Worm (Caenorhabditis elegans) whole organism, young adult: Measurements from ENCODE around the gene srg-27.

Experiments used
- B0261.1 ChIP-seq: sonication (generic microtip); optimal IDR thresholded peaks from 2 replicates; lab custom pipeline; 2016; ENCODE audit warnings: mild to moderate bottlenecking, missing genetic modification characterization, moderate library complexity, missing compliant biosample characterization
- F23B12.7 ChIP-seq: sonication (generic microtip); optimal IDR thresholded peaks from 2 replicates; lab custom pipeline; 2017; ENCODE audit warnings: missing genetic modification characterization, mild to moderate bottlenecking, missing compliant biosample characterization, antibody characterized with exemption, moderate library complexity; ENCODE audit not compliant: insufficient read depth
- F49E8.2 ChIP-seq: sonication (generic microtip); optimal IDR thresholded peaks from 3 replicates; lab custom pipeline; 2017; ENCODE audit warnings: missing genetic modification characterization, mild to moderate bottlenecking, missing compliant biosample characterization, antibody characterized with exemption, moderate library complexity; ENCODE audit not compliant: insufficient read depth
- Y53G8AR.9 ChIP-seq: fragments of 200-800 bp; sonication (Bioruptor generic); conservative IDR thresholded peaks from 2 replicates; pipeline ENCODE4 v1.3.6; 2022; ENCODE audit warnings: missing genetic modification reagents, missing genetic modification characterization, missing compliant biosample characterization
- aptf-3 ChIP-seq: fragments of 200-800 bp; sonication (Bioruptor generic); IDR thresholded peaks from 2 replicates; pipeline ENCODE4 v1.3.6; 2022; ENCODE audit warnings: missing genetic modification characterization, missing compliant biosample characterization
- attf-3 ChIP-seq: fragments of 200-800 bp; sonication (Bioruptor generic); conservative IDR thresholded peaks from 2 replicates; pipeline ENCODE4 v1.3.6; 2022; ENCODE audit warnings: missing genetic modification reagents, missing genetic modification characterization, missing compliant biosample characterization
- bed-1 ChIP-seq: fragments of 200-800 bp; sonication (Bioruptor generic); IDR thresholded peaks from 2 replicates; pipeline ENCODE4 v1.3.6; 2022; ENCODE audit warnings: missing genetic modification reagents, missing genetic modification characterization, missing compliant biosample characterization
- cebp-2 ChIP-seq: fragments of 200-800 bp; sonication (Bioruptor generic); IDR thresholded peaks from 2 replicates; pipeline ENCODE4 v1.3.6; 2022; ENCODE audit warnings: missing genetic modification characterization, missing compliant biosample characterization
- ceh-40 ChIP-seq: fragments of 200-800 bp; sonication (Bioruptor generic); IDR thresholded peaks from 2 replicates; pipeline ENCODE4 v1.3.6; 2022; ENCODE audit warnings: missing genetic modification characterization, missing compliant biosample characterization
- ceh-58 ChIP-seq: fragments of 200-800 bp; sonication (Bioruptor generic); IDR thresholded peaks from 2 replicates; pipeline ENCODE4 v1.3.6; 2022; ENCODE audit warnings: missing genetic modification characterization, missing compliant biosample characterization
- ceh-79 ChIP-seq: sonication (generic microtip); optimal IDR thresholded peaks from 2 replicates; lab custom pipeline; 2017; ENCODE audit warnings: mild to moderate bottlenecking, missing genetic modification characterization, missing compliant biosample characterization
- dpl-1 ChIP-seq: fragments of 150-350 bp; optimal IDR thresholded peaks from 2 replicates; lab custom pipeline; 2014; ENCODE audit warnings: missing biosample characterization, missing genetic modification reagents, missing genetic modification characterization
- egl-18 ChIP-seq: fragments of 200-800 bp; sonication (Bioruptor generic); IDR thresholded peaks from 2 replicates; pipeline ENCODE4 v1.3.6; 2022; ENCODE audit warnings: missing genetic modification reagents, missing genetic modification characterization, missing compliant biosample characterization
- egl-44 ChIP-seq: fragments of 200-800 bp; sonication (Bioruptor generic); IDR thresholded peaks from 2 replicates; pipeline ENCODE4 v1.3.6; 2022; ENCODE audit warnings: missing genetic modification reagents, missing genetic modification characterization, missing compliant biosample characterization
- egrh-3 ChIP-seq: fragments of 200-800 bp; sonication (Bioruptor generic); IDR thresholded peaks from 2 replicates; pipeline ENCODE4 v1.3.6; 2022; ENCODE audit warnings: missing genetic modification reagents, missing genetic modification characterization, missing compliant biosample characterization
- gei-17 ChIP-seq: fragments of 200-800 bp; sonication (Bioruptor generic); optimal IDR thresholded peaks from 2 replicates; lab custom pipeline; 2018; ENCODE audit warnings: mild to moderate bottlenecking, missing genetic modification characterization, missing compliant biosample characterization
- him-1 ChIP-seq: sonication (generic microtip); optimal IDR thresholded peaks from 2 replicates; lab custom pipeline; 2016; ENCODE audit warnings: missing genotype, missing genetic modification reagents, missing genetic modification characterization, missing compliant biosample characterization
- hlh-26 ChIP-seq: fragments of 200-800 bp; sonication (Bioruptor generic); conservative IDR thresholded peaks from 2 replicates; pipeline ENCODE4 v1.3.6; 2022; ENCODE audit warnings: missing genetic modification reagents, missing genetic modification characterization, missing compliant biosample characterization
- lir-1 ChIP-seq: fragments of 200-800 bp; sonication (Bioruptor generic); conservative IDR thresholded peaks from 2 replicates; pipeline ENCODE4 v1.3.6; 2022; ENCODE audit warnings: missing genetic modification reagents, missing genetic modification characterization, missing compliant biosample characterization
- lsl-1 ChIP-seq: fragments of 200-800 bp; sonication (Bioruptor generic); optimal IDR thresholded peaks from 2 replicates; lab custom pipeline; 2018; ENCODE audit warnings: mild to moderate bottlenecking, missing genetic modification characterization, moderate library complexity, missing compliant biosample characterization
- madf-6 ChIP-seq: fragments of 200-800 bp; sonication (Bioruptor generic); IDR thresholded peaks from 2 replicates; pipeline ENCODE4 v1.3.6; 2022; ENCODE audit warnings: missing genetic modification reagents, missing genetic modification characterization, missing compliant biosample characterization
- mes-4 ChIP-seq: sonication (generic microtip); optimal IDR thresholded peaks from 2 replicates; lab custom pipeline; 2016; ENCODE audit warnings: missing genotype, missing genetic modification characterization, missing compliant biosample characterization
- mxl-1 ChIP-seq: sonication (generic microtip); optimal IDR thresholded peaks from 2 replicates; lab custom pipeline; 2016; ENCODE audit warnings: missing genetic modification characterization, missing compliant biosample characterization
- nhr-179 ChIP-seq: sonication (generic microtip); optimal IDR thresholded peaks from 2 replicates; lab custom pipeline; 2016; ENCODE audit warnings: mild to moderate bottlenecking, missing genetic modification characterization, missing compliant biosample characterization
- nhr-27 ChIP-seq: fragments of 200-800 bp; sonication (Bioruptor generic); optimal IDR thresholded peaks from 2 replicates; lab custom pipeline; 2018; ENCODE audit warnings: mild to moderate bottlenecking, missing genetic modification characterization, moderate library complexity, missing compliant biosample characterization
- repo-1 ChIP-seq: sonication (generic microtip); optimal IDR thresholded peaks from 2 replicates; lab custom pipeline; 2017; ENCODE audit warnings: mild to moderate bottlenecking, missing genetic modification characterization, missing compliant biosample characterization
- sea-2 ChIP-seq: fragments of 200-800 bp; sonication (Bioruptor generic); IDR thresholded peaks from 2 replicates; pipeline ENCODE4 v1.3.6; 2022; ENCODE audit warnings: missing genetic modification characterization, missing compliant biosample characterization
- snpc-1.1 ChIP-seq: sonication (generic microtip); optimal IDR thresholded peaks from 2 replicates; lab custom pipeline; 2017; ENCODE audit warnings: missing genetic modification characterization, mild to moderate bottlenecking, missing compliant biosample characterization, antibody characterized with exemption, moderate library complexity, missing genotype, missing genetic modification reagents; ENCODE audit not compliant: insufficient read depth
- snpc-3.4 ChIP-seq: sonication (generic microtip); optimal IDR thresholded peaks from 2 replicates; lab custom pipeline; 2017; ENCODE audit warnings: missing genetic modification characterization, mild to moderate bottlenecking, missing compliant biosample characterization, antibody characterized with exemption, moderate library complexity, missing genotype, missing genetic modification reagents
- tlf-1 ChIP-seq: fragments of 200-800 bp; sonication (Bioruptor generic); optimal IDR thresholded peaks from 2 replicates; lab custom pipeline; 2018; ENCODE audit warnings: mild to moderate bottlenecking, missing genetic modification characterization, missing compliant biosample characterization
- zfh-2 ChIP-seq: fragments of 200-800 bp; sonication (Bioruptor generic); conservative IDR thresholded peaks from 2 replicates; pipeline ENCODE4 v1.3.6; 2022; ENCODE audit warnings: missing genetic modification reagents, missing genetic modification characterization, missing compliant biosample characterization
- zim-3 ChIP-seq: sonication (generic microtip); optimal IDR thresholded peaks from 2 replicates; lab custom pipeline; 2017; ENCODE audit warnings: mild to moderate bottlenecking, missing genetic modification characterization, moderate library complexity, missing compliant biosample characterization
- ztf-18 ChIP-seq: sonication (generic microtip); optimal IDR thresholded peaks from 2 replicates; lab custom pipeline; 2016; ENCODE audit warnings: missing genotype, mild to moderate bottlenecking, missing genetic modification characterization, missing compliant biosample characterization
- ztf-25 ChIP-seq: fragments of 200-800 bp; sonication (Bioruptor generic); IDR thresholded peaks from 2 replicates; pipeline ENCODE4 v1.3.6; 2022; ENCODE audit warnings: missing genetic modification reagents, missing genetic modification characterization, missing compliant biosample characterization

The srg-27 gene

ce11 chrV:5358772-5359171 lies 19.2 kb downstream of the srg-27 start, which contains the start of gene nhr-216:
nhr-216 (minus strand) TSS chrV:5358872.
- TF ChIP-seq ceh-79 (tag; lab: Kevin White, UChicago) = no peak

ce11 chrV:5362220-5362619 lies 22.6 kb downstream of the srg-27 start:
- TF ChIP-seq lsl-1 (no peak), lir-1 (GFP tag; lab: Robert Waterston, UW) (no peak), attf-3 (GFP tag; lab: Robert Waterston, UW) (no peak), ztf-18 (tag; lab: Kevin White, UChicago) (no peak), madf-6 (no peak), mxl-1 (tag; lab: Kevin White, UChicago) (no peak), ceh-40 (GFP tag; lab: Robert Waterston, UW) (no peak)

ce11 chrV:5364863-5365262 lies 25.3 kb downstream of the srg-27 start, which contains the start of gene T09D3.8:
T09D3.8 (plus strand) TSS chrV:5365163.
- no peak for TF ChIP-seq aptf-3 (GFP tag; lab: Robert Waterston, UW)
- TF ChIP-seq sea-2 (GFP tag; lab: Robert Waterston, UW) = no peak
- no peak for TF ChIP-seq snpc-3.4 (tag; lab: Kevin White, UChicago)
- TF ChIP-seq snpc-1.1 (tag; lab: Kevin White, UChicago) = no peak
- no peak for TF ChIP-seq F49E8.2 (tag; lab: Kevin White, UChicago)
- TF ChIP-seq ceh-58 (GFP tag; lab: Robert Waterston, UW) = no peak
- no peak for TF ChIP-seq attf-3 (GFP tag; lab: Robert Waterston, UW)
- TF ChIP-seq ztf-25 = no peak
- no peak for TF ChIP-seq nhr-27 (tag; lab: Kevin White, UChicago)
- TF ChIP-seq nhr-179 (tag; lab: Kevin White, UChicago) = no peak
- no peak for TF ChIP-seq bed-1 (GFP tag; lab: Robert Waterston, UW)
- no peak for TF ChIP-seq him-1 (tag; lab: Kevin White, UChicago)
- no peak for TF ChIP-seq egl-44 (GFP tag; lab: Robert Waterston, UW)
- TF ChIP-seq Y53G8AR.9 (GFP tag; lab: Robert Waterston, UW) = no peak
- no peak for TF ChIP-seq tlf-1 (GFP tag; lab: Kevin White, UChicago)
- TF ChIP-seq hlh-26 (GFP tag; lab: Robert Waterston, UW) = no peak
- TF ChIP-seq egl-18 (GFP tag; lab: Robert Waterston, UW) = no peak
- TF ChIP-seq mes-4 (tag; lab: Kevin White, UChicago) = no peak

ce11 chrV:5368792-5369191 lies 29.2 kb downstream of the srg-27 start, which contains the start of gene T09D3.9:
T09D3.9 (minus strand) TSS chrV:5368892.
- TF ChIP-seq B0261.1 (tag; lab: Kevin White, UChicago) = no peak
- TF ChIP-seq, all 124 proteins: peak for 0

ce11 chrV:5372118-5372517 lies 32.5 kb downstream of the srg-27 start, which contains the start of gene C35A11.3:
C35A11.3 (plus strand) TSS chrV:5372418.
- TF ChIP-seq tlf-1 (GFP tag; lab: Kevin White, UChicago) (no peak), zfh-2 (GFP tag; lab: Robert Waterston, UW) (no peak), dpl-1 (GFP tag; lab: Kevin White, UChicago) (no peak), sea-2 (GFP tag; lab: Robert Waterston, UW) (no peak), F23B12.7 (tag; lab: Kevin White, UChicago) (no peak), egl-18 (GFP tag; lab: Robert Waterston, UW) (no peak), egrh-3 (GFP tag; lab: Robert Waterston, UW) (no peak), repo-1 (tag; lab: Kevin White, UChicago) (no peak), Y53G8AR.9 (GFP tag; lab: Robert Waterston, UW) (no peak), cebp-2 (no peak), zim-3 (tag; lab: Kevin White, UChicago) (no peak), gei-17 (GFP tag; lab: Kevin White, UChicago) (no peak)
